Worm (Caenorhabditis elegans): Measurements from ENCODE around the gene E02H4.5.

DNA sequence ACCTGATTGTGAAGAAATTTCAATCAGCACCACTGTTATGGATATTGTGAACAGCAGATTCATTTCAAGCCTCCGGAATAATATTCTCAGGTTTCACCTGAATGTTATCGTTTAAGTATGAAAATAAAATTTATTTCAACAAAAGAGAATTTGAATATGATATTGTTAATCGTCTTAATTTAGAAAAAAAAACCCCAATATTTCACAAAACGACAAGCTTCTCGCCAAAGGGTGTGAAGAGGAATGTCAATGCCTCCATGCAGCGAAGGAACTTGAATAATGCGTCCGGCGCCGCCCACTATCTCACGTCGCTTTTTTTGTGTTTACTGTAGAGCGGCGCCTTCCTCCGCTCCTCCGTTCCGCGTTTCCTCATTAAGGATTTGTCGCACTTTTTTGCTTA, 48.1 kb upstream of the E02H4.5 start, which contains the start of gene C11H1.5:
- no peak for TF ChIP-seq ces-1 (GFP tag; optimal IDR thresholded peaks at IDR 0.05)
- TF ChIP-seq unc-130 (tag; optimal IDR thresholded peaks at IDR 0.05): no peak
- no peak for TF ChIP-seq sptf-1 (tag; optimal IDR thresholded peaks at IDR 0.05)
- no peak for TF ChIP-seq unc-86 (tag; optimal IDR thresholded peaks at IDR 0.05)
- TF ChIP-seq elt-2 (tag; optimal IDR thresholded peaks at IDR 0.05): no peak

Measured in whole organism, L1 larva.